Worm (Caenorhabditis elegans): Measurements from ENCODE around the gene ikke-1.
A peak's percentile ranks its signal among the peaks of the same experiment; 100 is the strongest.

Gene ikke-1

DNA sequence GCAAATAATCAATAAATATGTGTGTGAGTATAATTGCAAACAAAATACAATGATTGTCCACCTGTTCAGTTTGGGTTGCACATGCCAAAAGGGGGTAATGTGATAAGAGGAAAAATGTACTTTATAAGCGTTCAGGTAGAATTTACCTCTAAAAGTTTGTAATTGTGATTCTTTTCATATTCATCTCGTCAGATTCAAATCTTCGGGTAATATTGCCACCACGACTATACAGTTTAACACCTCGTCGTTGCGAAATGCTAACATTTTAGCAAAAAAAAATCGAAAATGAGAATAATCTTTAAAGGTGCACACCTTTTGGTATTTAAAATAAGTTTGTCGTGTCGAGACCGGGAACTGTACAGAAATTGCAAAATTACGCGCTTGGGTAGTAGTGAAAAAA is 7.3 kb downstream of the ikke-1 start, which contains the start of gene nac-2:
TSS of gene nac-2 (minus strand) at position 101 of the 400 bp plus-strand sequence.
- TF ChIP-seq drap-1 (GFP tag; optimal IDR thresholded peaks at IDR 0.05) (no peak), ztf-11 (tag; optimal IDR thresholded peaks at IDR 0.05) (no peak), zip-8 (tag; optimal IDR thresholded peaks at IDR 0.05) (no peak), ceh-83 (GFP tag; optimal IDR thresholded peaks at IDR 0.05) (no peak), nhr-2 (tag; optimal IDR thresholded peaks at IDR 0.05) (no peak), mep-1 (tag; optimal IDR thresholded peaks at IDR 0.05) (no peak), cnd-1 (tag; optimal IDR thresholded peaks at IDR 0.05) (no peak), lsy-2 (tag; optimal IDR thresholded peaks at IDR 0.05) (no peak), mab-5 (tag; optimal IDR thresholded peaks at IDR 0.05) (no peak), nhr-28 (tag; optimal IDR thresholded peaks at IDR 0.05) (no peak), ces-1 (GFP tag; optimal IDR thresholded peaks at IDR 0.05) (no peak), blmp-1 (tag; optimal IDR thresholded peaks at IDR 0.05) (no peak), elt-1 (tag; optimal IDR thresholded peaks at IDR 0.05; ENCODE audit: borderline replicate concordance, insufficient read depth) (no peak)

ce11 chrIII:9037658-9038057 is 12.8 kb downstream of the ikke-1 start, which contains the start of gene R107.9:
Gene R107.9, plus strand, starts transcription at chrIII:9037958.
- TF ChIP-seq elt-1 (tag; optimal IDR thresholded peaks at IDR 0.05; ENCODE audit: borderline replicate concordance, insufficient read depth) (no peak), pha-4 (tag; optimal IDR thresholded peaks at IDR 0.05) (no peak), lin-32 (GFP tag; optimal IDR thresholded peaks at IDR 0.05) (no peak), M03D4.4 (tag; optimal IDR thresholded peaks at IDR 0.05) (no peak), bed-3 (GFP tag; optimal IDR thresholded peaks at IDR 0.05) (no peak), ces-1 (GFP tag; optimal IDR thresholded peaks at IDR 0.05) (no peak)

- no peak for TF ChIP-seq cnd-1 (tag; optimal IDR thresholded peaks at IDR 0.05)
- no peak for TF ChIP-seq ham-2 (GFP tag; optimal IDR thresholded peaks at IDR 0.05)
- no peak for TF ChIP-seq hlh-1 (tag; optimal IDR thresholded peaks at IDR 0.05)
- TF ChIP-seq ceh-43 (GFP tag; optimal IDR thresholded peaks at IDR 0.05) = no peak
- TF ChIP-seq ceh-39 (tag; optimal IDR thresholded peaks at IDR 0.05) = no peak
- no peak for TF ChIP-seq ces-1 (GFP tag; optimal IDR thresholded peaks at IDR 0.05)
- no peak for TF ChIP-seq nhr-2 (tag; optimal IDR thresholded peaks at IDR 0.05)
- TF ChIP-seq nhr-12 (tag; optimal IDR thresholded peaks at IDR 0.05) = no peak
- TF ChIP-seq blmp-1 (tag; optimal IDR thresholded peaks at IDR 0.05) = no peak
- TF ChIP-seq flh-1 (GFP tag; optimal IDR thresholded peaks at IDR 0.05) = no peak
- no peak for TF ChIP-seq elt-1 (tag; optimal IDR thresholded peaks at IDR 0.05; ENCODE audit: borderline replicate concordance, insufficient read depth)
- no peak for TF ChIP-seq snpc-4 (tag; optimal IDR thresholded peaks at IDR 0.05)
Measured at ce11 chrIII:9035037-9035436, 15.5 kb downstream of the ikke-1 start.

- TF ChIP-seq elt-1 (tag; optimal IDR thresholded peaks at IDR 0.05; ENCODE audit: borderline replicate concordance, insufficient read depth) = no peak
- TF ChIP-seq unc-120 (tag; optimal IDR thresholded peaks at IDR 0.05; ENCODE audit: poor library complexity, severe bottlenecking) = no peak
- TF ChIP-seq zip-8 (tag; optimal IDR thresholded peaks at IDR 0.05) = peak; percentile 24
- TF ChIP-seq snpc-4 (tag; optimal IDR thresholded peaks at IDR 0.05) = no peak
Measured at ce11 chrIII:9034133-9034532, 16.4 kb downstream of the ikke-1 start.

- TF ChIP-seq unc-39 (tag; optimal IDR thresholded peaks at IDR 0.05) = no peak
- TF ChIP-seq lin-13 (tag; optimal IDR thresholded peaks at IDR 0.05) = no peak
- no peak for TF ChIP-seq nhr-2 (tag; optimal IDR thresholded peaks at IDR 0.05)
- no peak for TF ChIP-seq zip-8 (tag; optimal IDR thresholded peaks at IDR 0.05)
- no peak for TF ChIP-seq nhr-28 (tag; optimal IDR thresholded peaks at IDR 0.05)
- TF ChIP-seq ceh-39 (tag; optimal IDR thresholded peaks at IDR 0.05) = no peak
- no peak for TF ChIP-seq nhr-237 (tag; optimal IDR thresholded peaks at IDR 0.05)
- no peak for TF ChIP-seq ceh-43 (GFP tag; optimal IDR thresholded peaks at IDR 0.05)
- TF ChIP-seq flh-1 (GFP tag; optimal IDR thresholded peaks at IDR 0.05) = no peak
- TF ChIP-seq nhr-76 (tag; optimal IDR thresholded peaks at IDR 0.05) = no peak
- TF ChIP-seq drap-1 (GFP tag; optimal IDR thresholded peaks at IDR 0.05) = no peak
- TF ChIP-seq snpc-4 (tag; optimal IDR thresholded peaks at IDR 0.05) = no peak
- TF ChIP-seq unc-120 (tag; optimal IDR thresholded peaks at IDR 0.05; ENCODE audit: poor library complexity, severe bottlenecking) = no peak
- TF ChIP-seq ham-2 (GFP tag; optimal IDR thresholded peaks at IDR 0.05) = no peak
- no peak for TF ChIP-seq elt-3 (tag; optimal IDR thresholded peaks at IDR 0.05)
Measured at ce11 chrIII:9030818-9031217, 19.7 kb downstream of the ikke-1 start.

- TF ChIP-seq ces-1 (GFP tag; optimal IDR thresholded peaks at IDR 0.05) (no peak), pha-4 (tag; optimal IDR thresholded peaks at IDR 0.05) (no peak), lsy-2 (tag; optimal IDR thresholded peaks at IDR 0.05) (no peak), unc-39 (tag; optimal IDR thresholded peaks at IDR 0.05) (no peak), sptf-1 (tag; optimal IDR thresholded peaks at IDR 0.05) (no peak), mab-5 (tag; optimal IDR thresholded peaks at IDR 0.05) (no peak), nhr-2 (tag; optimal IDR thresholded peaks at IDR 0.05) (no peak), unc-120 (tag; optimal IDR thresholded peaks at IDR 0.05; ENCODE audit: poor library complexity, severe bottlenecking) (no peak), drap-1 (GFP tag; optimal IDR thresholded peaks at IDR 0.05) (no peak), cnd-1 (tag; optimal IDR thresholded peaks at IDR 0.05) (no peak), ceh-43 (GFP tag; optimal IDR thresholded peaks at IDR 0.05) (no peak)
Measured at ce11 chrIII:9026951-9027350, 23.5 kb downstream of the ikke-1 start, which contains the start of gene F59B2.13. Gene F59B2.13, minus strand, starts transcription at chrIII:9027051.

All from whole organism, mixed stage, embryonic.